Worm (Caenorhabditis elegans) whole organism, late embryonic: ENCODE measurements around the gene spp-13.

Experiments used
- C08G9.2 ChIP-seq: sonication (generic microtip); optimal IDR thresholded peaks from 2 replicates; lab custom pipeline; 2016; ENCODE audit warnings: mild to moderate bottlenecking, missing genetic modification characterization, moderate library complexity, missing compliant biosample characterization
- T23F11.4 ChIP-seq: fragments of 200-800 bp; sonication (Bioruptor generic); optimal IDR thresholded peaks from 2 replicates; lab custom pipeline; 2018; ENCODE audit warnings: mild to moderate bottlenecking, missing genetic modification characterization, missing compliant biosample characterization
- Y22D7AL.16 ChIP-seq: sonication (generic microtip); optimal IDR thresholded peaks from 2 replicates; lab custom pipeline; 2016; ENCODE audit warnings: missing genetic modification characterization, missing compliant biosample characterization
- ceh-14 ChIP-seq: sonication (generic microtip); optimal IDR thresholded peaks from 2 replicates; lab custom pipeline; 2016; ENCODE audit warnings: missing genotype, missing genetic modification characterization, missing compliant biosample characterization
- ceh-18 ChIP-seq: sonication (generic microtip); optimal IDR thresholded peaks from 2 replicates; lab custom pipeline; 2016; ENCODE audit warnings: missing genetic modification characterization, missing compliant biosample characterization
- ceh-2 ChIP-seq: sonication (generic microtip); optimal IDR thresholded peaks from 2 replicates; lab custom pipeline; 2016; ENCODE audit warnings: missing genotype, missing genetic modification characterization, missing compliant biosample characterization
- ceh-24 ChIP-seq: sonication (generic microtip); optimal IDR thresholded peaks from 2 replicates; lab custom pipeline; 2016; ENCODE audit warnings: mild to moderate bottlenecking, missing genetic modification characterization, missing compliant biosample characterization
- ceh-30 ChIP-seq: fragments of 150-350 bp; optimal IDR thresholded peaks from 2 replicates; lab custom pipeline; 2014; ENCODE audit warnings: missing biosample characterization, missing genetic modification characterization
- ceh-31 ChIP-seq: sonication (generic microtip); optimal IDR thresholded peaks from 2 replicates; lab custom pipeline; 2016; ENCODE audit warnings: missing genetic modification characterization, missing compliant biosample characterization
- ceh-34 ChIP-seq: sonication (generic microtip); optimal IDR thresholded peaks from 2 replicates; lab custom pipeline; 2016; ENCODE audit warnings: mild to moderate bottlenecking, missing genetic modification characterization, missing compliant biosample characterization
- ceh-6 ChIP-seq: fragments of 200-800 bp; sonication (Bioruptor generic); optimal IDR thresholded peaks from 2 replicates; lab custom pipeline; 2018; ENCODE audit warnings: mild to moderate bottlenecking, missing genetic modification characterization, missing compliant biosample characterization
- dmd-4 ChIP-seq: sonication (generic microtip); optimal IDR thresholded peaks from 2 replicates; lab custom pipeline; 2016; ENCODE audit warnings: borderline replicate concordance, missing genetic modification characterization, missing compliant biosample characterization
- elt-2 ChIP-seq: sonication (generic microtip); optimal IDR thresholded peaks from 2 replicates; lab custom pipeline; 2016; ENCODE audit warnings: missing genetic modification reagents, missing genetic modification characterization, missing compliant biosample characterization
- fkh-6 ChIP-seq: sonication (generic microtip); optimal IDR thresholded peaks from 2 replicates; lab custom pipeline; 2016; ENCODE audit warnings: missing genetic modification characterization, missing compliant biosample characterization
- gmeb-2 ChIP-seq: sonication (generic microtip); optimal IDR thresholded peaks from 2 replicates; lab custom pipeline; 2016; ENCODE audit warnings: missing genetic modification characterization, inconsistent platforms, missing compliant biosample characterization
- hlh-15 ChIP-seq: sonication (generic microtip); optimal IDR thresholded peaks from 2 replicates; lab custom pipeline; 2016; ENCODE audit warnings: missing genetic modification characterization, missing compliant biosample characterization
- madf-2 ChIP-seq: sonication (generic microtip); optimal IDR thresholded peaks from 2 replicates; lab custom pipeline; 2017; ENCODE audit warnings: missing genetic modification characterization, missing compliant biosample characterization
- mec-3 ChIP-seq: sonication (generic microtip); optimal IDR thresholded peaks from 2 replicates; lab custom pipeline; 2016; ENCODE audit warnings: borderline replicate concordance, missing genetic modification characterization, missing compliant biosample characterization
- nfya-1 ChIP-seq: sonication (generic microtip); optimal IDR thresholded peaks from 2 replicates; lab custom pipeline; 2017; ENCODE audit warnings: missing genetic modification characterization, mild to moderate bottlenecking, missing compliant biosample characterization, antibody characterized with exemption, moderate library complexity
- nhr-11 ChIP-seq: fragments of 150-350 bp; optimal IDR thresholded peaks from 2 replicates; lab custom pipeline; 2014; ENCODE audit warnings: missing biosample characterization, missing genetic modification characterization
- nhr-232 ChIP-seq: sonication (generic microtip); optimal IDR thresholded peaks from 2 replicates; lab custom pipeline; 2016; ENCODE audit warnings: missing genetic modification characterization, missing compliant biosample characterization
- npax-4 ChIP-seq: sonication (generic microtip); optimal IDR thresholded peaks from 2 replicates; lab custom pipeline; 2016; ENCODE audit warnings: missing genetic modification characterization, missing compliant biosample characterization
- odd-2 ChIP-seq: sonication (generic microtip); optimal IDR thresholded peaks from 2 replicates; lab custom pipeline; 2017; ENCODE audit warnings: antibody characterized with exemption, mild to moderate bottlenecking, missing genetic modification characterization, missing compliant biosample characterization
- pax-1 ChIP-seq: fragments of 150-350 bp; optimal IDR thresholded peaks from 2 replicates; lab custom pipeline; 2014; ENCODE audit warnings: missing biosample characterization, missing genetic modification characterization
- pha-4 ChIP-seq: fragments of 150-350 bp; optimal IDR thresholded peaks from 2 replicates; lab custom pipeline; 2018; ENCODE audit warnings: missing biosample characterization, missing genetic modification reagents, missing genetic modification characterization
- sox-2 ChIP-seq: fragments of 200-800 bp; sonication (Bioruptor generic); IDR thresholded peaks from 2 replicates; pipeline ENCODE4 v1.3.6; 2022; ENCODE audit warnings: missing genetic modification reagents, missing genetic modification characterization, missing compliant biosample characterization
- sox-4 ChIP-seq: sonication (generic microtip); optimal IDR thresholded peaks from 2 replicates; lab custom pipeline; 2017; ENCODE audit warnings: mild to moderate bottlenecking, missing genetic modification characterization, inconsistent platforms, missing compliant biosample characterization
- tbx-2 ChIP-seq: sonication (generic microtip); optimal IDR thresholded peaks from 2 replicates; lab custom pipeline; 2016; ENCODE audit warnings: missing genetic modification characterization, missing compliant biosample characterization
- unc-42 ChIP-seq: sonication (generic microtip); optimal IDR thresholded peaks from 2 replicates; lab custom pipeline; 2016; ENCODE audit warnings: missing genotype, missing genetic modification characterization, missing compliant biosample characterization
- unc-55 ChIP-seq: sonication (generic microtip); optimal IDR thresholded peaks from 2 replicates; lab custom pipeline; 2017; ENCODE audit warnings: missing biosample characterization, missing genetic modification reagents, missing genetic modification characterization

Gene spp-13

ce11 chrX:8429503-8429902, 11.2 kb upstream of the spp-13 start:
- no peak for TF ChIP-seq odd-2 (tag; lab: Kevin White, UChicago)

ce11 chrX:8428319-8428888, 10.1 kb upstream of the spp-13 start, which contains the start of gene F08F1.3:
Gene F08F1.3, plus strand, starts transcription at chrX:8428838.
- TF ChIP-seq T23F11.4 (no peak), fkh-6 (tag; lab: Kevin White, UChicago) (no peak), ceh-14 (no peak), sox-2 (GFP tag; lab: Robert Waterston, UW) (no peak), elt-2 (tag; lab: Kevin White, UChicago) (peak; percentile 55)

- TF ChIP-seq nfya-1 (peak; percentile 32), ceh-2 (tag; lab: Kevin White, UChicago) (peak; percentile 5), madf-2 (tag; lab: Kevin White, UChicago) (no peak), ceh-31 (tag; lab: Kevin White, UChicago) (peak; percentile 64), sox-2 (GFP tag; lab: Robert Waterston, UW) (peak; percentile 88), ceh-24 (tag; lab: Kevin White, UChicago) (no peak)
Measured at ce11 chrX:8426160-8426712, 7.9 kb upstream of the spp-13 start.

ce11 chrX:8424286-8424685, 6.0 kb upstream of the spp-13 start:
- no peak for TF ChIP-seq sox-4 (tag; lab: Kevin White, UChicago)
- no peak for TF ChIP-seq pha-4 (tag; lab: Kevin White, UChicago)
- TF ChIP-seq elt-2 (tag; lab: Kevin White, UChicago): no peak
- no peak for TF ChIP-seq pax-1
- no peak for TF ChIP-seq gmeb-2 (tag; lab: Kevin White, UChicago)
- no peak for TF ChIP-seq unc-55 (GFP tag; lab: Kevin White, UChicago)
- no peak for TF ChIP-seq npax-4 (tag; lab: Kevin White, UChicago)
- no peak for TF ChIP-seq nhr-11 (tag; lab: Kevin White, UChicago)
- no peak for TF ChIP-seq dmd-4
- TF ChIP-seq T23F11.4: no peak
- no peak for TF ChIP-seq ceh-30
- no peak for TF ChIP-seq ceh-18 (tag; lab: Kevin White, UChicago)
- TF ChIP-seq ceh-6 (GFP tag; lab: Kevin White, UChicago): no peak
- TF ChIP-seq nhr-232 (tag; lab: Kevin White, UChicago): no peak
- no peak for TF ChIP-seq Y22D7AL.16
- no peak for TF ChIP-seq mec-3 (tag; lab: Kevin White, UChicago)

ce11 chrX:8423633-8424032, 5.3 kb upstream of the spp-13 start, which contains the start of gene tth-1:
Gene tth-1, minus strand, starts transcription at chrX:8423733.
- no peak for TF ChIP-seq Y22D7AL.16
- TF ChIP-seq ceh-34 (tag; lab: Kevin White, UChicago): no peak
- no peak for TF ChIP-seq tbx-2 (tag; lab: Kevin White, UChicago)
- no peak for TF ChIP-seq C08G9.2 (tag; lab: Kevin White, UChicago)
- no peak for TF ChIP-seq unc-42 (tag; lab: Kevin White, UChicago)

ce11 chrX:8423199-8423598, 4.9 kb upstream of the spp-13 start:
- no peak for TF ChIP-seq T23F11.4

ce11 chrX:8422020-8422419, 3.7 kb upstream of the spp-13 start, which contains the start of gene tag-123:
Gene tag-123, minus strand, starts transcription at chrX:8422055.
- TF ChIP-seq tbx-2 (tag; lab: Kevin White, UChicago) (peak; percentile 24), unc-42 (tag; lab: Kevin White, UChicago) (no peak), ceh-31 (tag; lab: Kevin White, UChicago) (peak; percentile 31), nfya-1 (peak; percentile 41), hlh-15 (tag; lab: Kevin White, UChicago) (no peak)
